Worm (Caenorhabditis elegans) whole organism, L2 larva: ENCODE results near the gene rnh-2.

Experiments
- F13H6.1 ChIP-seq: sonication (generic microtip); optimal IDR thresholded peaks from 2 replicates; lab custom pipeline; 2016; ENCODE audit warnings: missing genetic modification characterization, missing compliant biosample characterization
- blmp-1 ChIP-seq: sonication (generic microtip); optimal IDR thresholded peaks from 2 replicates; lab custom pipeline; 2017; ENCODE audit warnings: missing genetic modification characterization, mild to moderate bottlenecking, missing compliant biosample characterization, antibody characterized with exemption, moderate library complexity; ENCODE audit not compliant: insufficient read depth
- crh-2 ChIP-seq: sonication (generic microtip); optimal IDR thresholded peaks from 2 replicates; lab custom pipeline; 2017; ENCODE audit warnings: missing biosample characterization, missing genetic modification characterization
- elt-1 ChIP-seq: fragments of 150-350 bp; optimal IDR thresholded peaks from 2 replicates; lab custom pipeline; 2014; ENCODE audit warnings: missing biosample characterization, missing genetic modification characterization
- fos-1 ChIP-seq: fragments of 150-350 bp; optimal IDR thresholded peaks from 2 replicates; lab custom pipeline; 2014; ENCODE audit warnings: missing biosample characterization, missing genetic modification characterization
- gmeb-1 ChIP-seq: fragments of 150-350 bp; optimal IDR thresholded peaks from 2 replicates; lab custom pipeline; 2014; ENCODE audit warnings: missing biosample characterization, missing genetic modification characterization
- lsy-2 ChIP-seq, 2 experiments: fragments of 150-350 bp in 1 of 2; sonication (generic microtip) in 1 of 2; optimal IDR thresholded peaks; 2 replicates each; lab custom pipeline; 2014 to 2017; ENCODE audit warnings: missing biosample characterization in 2 of 2, missing genetic modification characterization in 2 of 2
- sma-3 ChIP-seq: sonication (generic microtip); optimal IDR thresholded peaks from 2 replicates; lab custom pipeline; 2016; ENCODE audit warnings: missing genetic modification reagents, missing genetic modification characterization, missing compliant biosample characterization
- sma-9 ChIP-seq, 2 experiments: fragments of 150-350 bp in 1 of 2; sonication (generic microtip) in 1 of 2; optimal IDR thresholded peaks; 2 replicates each; lab custom pipeline; 2014 to 2016; ENCODE audit warnings: missing genetic modification characterization in 2 of 2, mild to moderate bottlenecking in 1 of 2, missing biosample characterization in 1 of 2, missing compliant biosample characterization in 1 of 2, missing genetic modification reagents in 1 of 2, moderate library complexity in 1 of 2

rnh-2 gene

ce11 chrII:8566039-8566438 lies 49.1 kb downstream of the rnh-2 start, which contains the start of gene stc-1 (continued):
- TF ChIP-seq F13H6.1 (tag; lab: Kevin White, UChicago) (no peak), sma-3 (GFP tag; lab: Kevin White, UChicago) (peak; percentile 13)
- TF ChIP-seq, all 48 proteins: peak for 7

- TF ChIP-seq fos-1 (peak; percentile 98), F13H6.1 (tag; lab: Kevin White, UChicago) (peak; percentile 46), gmeb-1 (tag; lab: Kevin White, UChicago) (peak; percentile 41), crh-2 (tag; lab: Kevin White, UChicago) (peak; percentile 54), lsy-2 (tag; optimal IDR thresholded peaks at IDR 0.05; lab: Kevin White, UChicago) (peak in 1 of 2 experiments; percentile 11), sma-9 (GFP tag; optimal IDR thresholded peaks at IDR 0.05; lab: Kevin White, UChicago) (peak; percentile 13), sma-9 (tag; optimal IDR thresholded peaks at IDR 0.05; lab: Kevin White, UChicago) (no peak), blmp-1 (no peak), elt-1 (tag; lab: Kevin White, UChicago) (no peak)
Observed at ce11 chrII:8566806-8567266, 49.9 kb downstream of the rnh-2 start, which contains the start of gene F54C9.3. F54C9.3 (minus strand) TSS chrII:8566856.
